Worm (Caenorhabditis elegans) whole organism, early embryonic: Measurements from ENCODE around the gene hsp-12.2.
A peak's percentile ranks its signal among the peaks of the same experiment; 100 is the strongest.

Source experiments
- B0310.2 ChIP-seq: sonication (generic microtip); optimal IDR thresholded peaks from 2 replicates; lab custom pipeline; 2016; ENCODE audit warnings: mild to moderate bottlenecking, missing genetic modification characterization, missing compliant biosample characterization
- F13C5.2 ChIP-seq: sonication (generic microtip); optimal IDR thresholded peaks from 2 replicates; lab custom pipeline; 2017; ENCODE audit warnings: mild to moderate bottlenecking, missing genetic modification characterization, inconsistent platforms, missing compliant biosample characterization
- aly-1 ChIP-seq: sonication (generic microtip); optimal IDR thresholded peaks from 2 replicates; lab custom pipeline; 2016; ENCODE audit warnings: missing genetic modification characterization, missing compliant biosample characterization
- ama-1 ChIP-seq: fragments of 150-350 bp; optimal IDR thresholded peaks from 2 replicates; lab custom pipeline; 2014
- ceh-13 ChIP-seq: fragments of 200-800 bp; sonication (Bioruptor generic); optimal IDR thresholded peaks from 2 replicates; lab custom pipeline; 2018; ENCODE audit warnings: mild to moderate bottlenecking, missing genetic modification characterization, missing compliant biosample characterization
- ceh-36 ChIP-seq: sonication (generic microtip); optimal IDR thresholded peaks from 2 replicates; lab custom pipeline; 2016; ENCODE audit warnings: missing genetic modification characterization, inconsistent platforms, missing compliant biosample characterization
- ets-7 ChIP-seq: sonication (generic microtip); optimal IDR thresholded peaks from 2 replicates; lab custom pipeline; 2016; ENCODE audit warnings: missing genotype, missing genetic modification characterization, missing compliant biosample characterization
- flt-1 ChIP-seq: fragments of 200-800 bp; sonication (Bioruptor generic); IDR thresholded peaks from 2 replicates; pipeline ENCODE4 v1.3.6; 2022; ENCODE audit warnings: missing genetic modification characterization, missing compliant biosample characterization
- hmbx-1 ChIP-seq: sonication (generic microtip); optimal IDR thresholded peaks from 2 replicates; lab custom pipeline; 2016; ENCODE audit warnings: mild to moderate bottlenecking, missing genetic modification characterization, missing compliant biosample characterization
- hmg-4 ChIP-seq: fragments of 200-800 bp; sonication (Bioruptor generic); optimal IDR thresholded peaks from 2 replicates; lab custom pipeline; 2018; ENCODE audit warnings: mild to moderate bottlenecking, missing genetic modification characterization, missing compliant biosample characterization
- hnd-1 ChIP-seq: sonication (generic microtip); optimal IDR thresholded peaks from 2 replicates; lab custom pipeline; 2016; ENCODE audit warnings: missing genetic modification characterization, missing compliant biosample characterization
- pes-1 ChIP-seq: fragments of 200-800 bp; sonication (Bioruptor generic); IDR thresholded peaks from 2 replicates; pipeline ENCODE4 v1.3.6; 2022; ENCODE audit warnings: missing genetic modification reagents, missing genetic modification characterization, missing compliant biosample characterization
- scrt-1 ChIP-seq: fragments of 200-800 bp; sonication (Bioruptor generic); IDR thresholded peaks from 2 replicates; pipeline ENCODE4 v1.3.6; 2022; ENCODE audit warnings: missing genetic modification characterization, missing compliant biosample characterization
- sea-1 ChIP-seq: fragments of 200-800 bp; sonication (Bioruptor generic); conservative IDR thresholded peaks from 2 replicates; pipeline ENCODE4 v1.3.6; 2022; ENCODE audit warnings: missing genetic modification characterization, missing compliant biosample characterization
- tbx-11 ChIP-seq: fragments of 200-800 bp; sonication (Bioruptor generic); IDR thresholded peaks from 2 replicates; pipeline ENCODE4 v1.3.6; 2022; ENCODE audit warnings: missing genetic modification characterization, missing compliant biosample characterization
- tbx-37 ChIP-seq: fragments of 200-800 bp; sonication (Bioruptor generic); conservative IDR thresholded peaks from 2 replicates; pipeline ENCODE4 v1.3.6; 2022; ENCODE audit warnings: missing genetic modification reagents, missing genetic modification characterization, missing compliant biosample characterization
- tra-4 ChIP-seq: sonication (generic microtip); optimal IDR thresholded peaks from 2 replicates; lab custom pipeline; 2017; ENCODE audit warnings: missing genetic modification characterization, missing compliant biosample characterization

Gene hsp-12.2

DNA sequence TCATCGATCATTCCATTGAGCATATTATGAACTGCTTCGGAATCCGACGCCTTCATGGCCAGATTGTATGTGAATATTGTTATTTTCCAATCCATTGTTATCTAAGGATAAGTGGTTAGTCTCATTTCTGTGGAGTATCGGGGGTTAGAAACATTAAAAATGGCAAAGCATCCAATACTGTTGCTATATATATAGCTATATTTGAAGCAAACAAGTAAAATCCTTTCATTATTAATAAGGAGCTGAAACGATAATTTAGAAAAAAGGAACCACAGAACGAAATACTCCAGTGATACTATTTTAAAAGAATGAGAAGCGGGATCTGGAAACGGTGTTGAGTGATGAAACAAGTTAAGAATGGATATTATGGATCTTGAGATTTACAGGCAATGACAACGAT is 23.4 kb downstream of the hsp-12.2 start, which contains the start of gene inpp-5K:
TSS of gene inpp-5K (minus strand) at position 101 of the 400 bp plus-strand sequence.
- TF ChIP-seq scrt-1 (no peak), tbx-37 (GFP tag; lab: Robert Waterston, UW) (no peak), aly-1 (tag; lab: Kevin White, UChicago) (no peak), B0310.2 (tag; lab: Kevin White, UChicago) (no peak), ceh-13 (GFP tag; lab: Kevin White, UChicago) (no peak), hmg-4 (GFP tag; lab: Kevin White, UChicago) (no peak), pes-1 (GFP tag; lab: Robert Waterston, UW) (no peak), sea-1 (GFP tag; lab: Robert Waterston, UW) (no peak), hmbx-1 (tag; lab: Kevin White, UChicago) (no peak), tra-4 (tag; lab: Kevin White, UChicago) (no peak), tbx-11 (GFP tag; lab: Robert Waterston, UW) (no peak), ceh-36 (tag; lab: Kevin White, UChicago) (no peak), flt-1 (GFP tag; lab: Robert Waterston, UW) (no peak), ama-1 (no peak), ets-7 (tag; lab: Kevin White, UChicago) (no peak), F13C5.2 (no peak), hnd-1 (tag; lab: Kevin White, UChicago) (no peak)

ce11 chrIII:8163283-8163682 is 25.4 kb downstream of the hsp-12.2 start, which contains the start of gene bath-42:
Gene bath-42, minus strand, starts transcription at chrIII:8163383.
- TF ChIP-seq pes-1 (GFP tag; lab: Robert Waterston, UW) (no peak), hmg-4 (GFP tag; lab: Kevin White, UChicago) (no peak), ceh-36 (tag; lab: Kevin White, UChicago) (no peak), scrt-1 (no peak), hnd-1 (tag; lab: Kevin White, UChicago) (no peak), tbx-37 (GFP tag; lab: Robert Waterston, UW) (no peak), ceh-13 (GFP tag; lab: Kevin White, UChicago) (no peak), sea-1 (GFP tag; lab: Robert Waterston, UW) (no peak), flt-1 (GFP tag; lab: Robert Waterston, UW) (no peak), ama-1 (no peak), F13C5.2 (no peak), tbx-11 (GFP tag; lab: Robert Waterston, UW) (no peak), ets-7 (tag; lab: Kevin White, UChicago) (no peak)

DNA sequence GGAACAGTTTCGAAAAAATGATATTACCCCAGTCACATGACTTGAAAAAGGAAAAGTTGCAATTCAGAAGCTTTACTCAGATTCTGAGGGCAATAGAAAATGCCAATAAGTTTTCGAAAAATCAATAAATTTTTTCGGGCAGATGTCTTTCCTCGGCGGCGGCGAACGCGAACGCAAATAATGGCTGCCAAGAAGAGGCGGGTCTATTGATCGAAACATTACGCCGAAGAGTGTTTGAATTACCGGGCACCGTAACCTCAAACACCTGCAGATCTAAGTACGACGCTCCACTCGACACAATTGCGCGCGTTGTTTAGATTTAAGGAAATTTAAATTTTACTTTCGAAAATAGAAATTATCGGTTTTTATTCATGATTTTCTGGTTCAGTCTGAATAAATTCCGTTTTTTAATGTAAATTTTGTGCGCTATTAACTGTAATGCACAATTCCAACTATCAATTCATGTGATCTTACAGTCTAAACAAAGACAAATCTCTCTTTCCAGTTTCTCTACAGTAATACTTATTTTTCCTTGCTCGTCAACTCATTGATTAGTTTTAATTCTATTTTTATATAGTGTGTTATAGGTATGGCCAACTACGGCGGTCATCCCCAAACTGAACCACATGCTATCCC is 26.0 kb downstream of the hsp-12.2 start, which contains the start of gene prp-8:
TSS of gene prp-8 (plus strand) at position 586 of the 636 bp plus-strand sequence.
- TF ChIP-seq B0310.2 (tag; lab: Kevin White, UChicago) (no peak), hmg-4 (GFP tag; lab: Kevin White, UChicago) (peak; percentile 60), ceh-13 (GFP tag; lab: Kevin White, UChicago) (no peak), flt-1 (GFP tag; lab: Robert Waterston, UW) (peak; percentile 38; the same call in 1 of the 2 replicates), tbx-37 (GFP tag; lab: Robert Waterston, UW) (peak; percentile 47; the same call in 1 of the 2 replicates), F13C5.2 (peak; percentile 41)

- TF ChIP-seq tbx-37 (GFP tag; lab: Robert Waterston, UW) (no peak), B0310.2 (tag; lab: Kevin White, UChicago) (no peak), tbx-11 (GFP tag; lab: Robert Waterston, UW) (no peak), flt-1 (GFP tag; lab: Robert Waterston, UW) (no peak), ets-7 (tag; lab: Kevin White, UChicago) (no peak), pes-1 (GFP tag; lab: Robert Waterston, UW) (no peak), hmbx-1 (tag; lab: Kevin White, UChicago) (no peak), sea-1 (GFP tag; lab: Robert Waterston, UW) (no peak), hmg-4 (GFP tag; lab: Kevin White, UChicago) (no peak), F13C5.2 (no peak), tra-4 (tag; lab: Kevin White, UChicago) (no peak), scrt-1 (no peak), aly-1 (tag; lab: Kevin White, UChicago) (no peak), ceh-36 (tag; lab: Kevin White, UChicago) (no peak), hnd-1 (tag; lab: Kevin White, UChicago) (no peak)
Observed at ce11 chrIII:8164771-8165170, 26.9 kb downstream of the hsp-12.2 start.

DNA sequence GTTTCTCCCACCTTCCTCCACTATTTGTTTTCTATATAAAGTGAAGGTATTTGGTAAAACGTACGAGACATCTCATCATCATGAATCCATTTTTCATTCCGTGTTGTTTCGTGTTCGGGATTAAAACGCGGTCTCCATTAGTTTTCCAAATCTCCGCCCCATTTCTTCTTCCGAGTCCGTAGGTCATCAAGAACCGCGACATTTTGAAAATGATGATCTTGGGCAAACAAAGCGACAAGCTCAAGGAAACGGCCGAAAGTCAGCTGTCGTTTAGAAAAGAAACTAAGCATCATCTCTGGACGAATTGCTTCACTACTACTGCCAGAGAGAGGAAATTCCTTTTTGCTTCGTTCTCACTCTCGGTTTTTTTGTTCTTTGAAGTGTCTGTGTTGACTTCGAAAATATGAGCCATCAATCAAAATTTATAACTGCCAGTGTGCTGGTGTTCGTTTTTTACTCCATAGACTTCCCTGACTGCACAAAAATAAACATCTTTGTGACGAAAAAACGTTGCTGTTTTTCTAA is 34.8 kb downstream of the hsp-12.2 start:
- TF ChIP-seq hmg-4 (GFP tag; lab: Kevin White, UChicago) (no peak), B0310.2 (tag; lab: Kevin White, UChicago) (no peak), ceh-13 (GFP tag; lab: Kevin White, UChicago) (no peak), ama-1 (no peak), ets-7 (tag; lab: Kevin White, UChicago) (no peak)

ce11 chrIII:8175263-8175662 is 37.4 kb downstream of the hsp-12.2 start:
- TF ChIP-seq ets-7 (tag; lab: Kevin White, UChicago) (no peak), scrt-1 (no peak), F13C5.2 (no peak), pes-1 (GFP tag; lab: Robert Waterston, UW) (no peak), tbx-37 (GFP tag; lab: Robert Waterston, UW) (no peak), sea-1 (GFP tag; lab: Robert Waterston, UW) (no peak), flt-1 (GFP tag; lab: Robert Waterston, UW) (no peak), tbx-11 (GFP tag; lab: Robert Waterston, UW) (no peak), hmbx-1 (tag; lab: Kevin White, UChicago) (no peak), hmg-4 (GFP tag; lab: Kevin White, UChicago) (no peak), ceh-36 (tag; lab: Kevin White, UChicago) (no peak), ama-1 (no peak), ceh-13 (GFP tag; lab: Kevin White, UChicago) (no peak), hnd-1 (tag; lab: Kevin White, UChicago) (no peak), B0310.2 (tag; lab: Kevin White, UChicago) (no peak), tra-4 (tag; lab: Kevin White, UChicago) (no peak), aly-1 (tag; lab: Kevin White, UChicago) (no peak)
